Worm (Caenorhabditis elegans) whole organism, L3 larva: ENCODE data around the gene hot-1.

Source experiments
- R02D3.7 ChIP-seq: fragments of 150-350 bp; optimal IDR thresholded peaks from 2 replicates; lab custom pipeline; 2014; ENCODE audit warnings: missing biosample characterization, missing genetic modification characterization
- ZK546.5 ChIP-seq: sonication (generic microtip); optimal IDR thresholded peaks from 2 replicates; lab custom pipeline; 2017; ENCODE audit warnings: missing biosample characterization, missing genetic modification characterization
- aly-2 ChIP-seq: fragments of 150-350 bp; optimal IDR thresholded peaks from 2 replicates; lab custom pipeline; 2014; ENCODE audit warnings: missing biosample characterization, missing genetic modification characterization
- ama-1 ChIP-seq: fragments of 150-350 bp; optimal IDR thresholded peaks from 2 replicates; lab custom pipeline; 2018
- ceh-16 ChIP-seq: sonication (generic microtip); optimal IDR thresholded peaks from 2 replicates; lab custom pipeline; 2017; ENCODE audit warnings: missing biosample characterization, missing genetic modification characterization
- ceh-82 ChIP-seq: fragments of 150-350 bp; optimal IDR thresholded peaks from 2 replicates; lab custom pipeline; 2014; ENCODE audit warnings: missing biosample characterization, missing genetic modification characterization
- ceh-9 ChIP-seq: sonication (generic microtip); optimal IDR thresholded peaks from 2 replicates; lab custom pipeline; 2018; ENCODE audit warnings: missing biosample characterization, missing genetic modification characterization
- daf-12 ChIP-seq: fragments of 150-350 bp; optimal IDR thresholded peaks from 2 replicates; lab custom pipeline; 2014; ENCODE audit warnings: missing biosample characterization, missing genetic modification reagents, missing genetic modification characterization
- egl-27 ChIP-seq: sonication (generic microtip); optimal IDR thresholded peaks from 4 replicates; lab custom pipeline; 2017; ENCODE audit warnings: missing biosample characterization, missing genetic modification reagents, missing genetic modification characterization
- elt-1 ChIP-seq: fragments of 150-350 bp; optimal IDR thresholded peaks from 2 replicates; lab custom pipeline; 2014; ENCODE audit warnings: missing biosample characterization, missing genetic modification characterization
- elt-2 ChIP-seq: sonication (generic microtip); optimal IDR thresholded peaks from 2 replicates; lab custom pipeline; 2016; ENCODE audit warnings: missing genetic modification reagents, mild to moderate bottlenecking, missing genetic modification characterization, missing compliant biosample characterization
- eor-1 ChIP-seq, 2 experiments: fragments of 150-350 bp; optimal IDR thresholded peaks; 2 replicates each; lab custom pipeline; 2014 to 2018; ENCODE audit warnings: missing biosample characterization in 2 of 2, missing genetic modification characterization in 2 of 2
- fkh-10 ChIP-seq: sonication (generic microtip); optimal IDR thresholded peaks from 2 replicates; lab custom pipeline; 2017; ENCODE audit warnings: missing biosample characterization, missing genetic modification reagents, missing genetic modification characterization
- fkh-2 ChIP-seq: fragments of 150-350 bp; optimal IDR thresholded peaks from 2 replicates; lab custom pipeline; 2014; ENCODE audit warnings: missing biosample characterization, missing genetic modification reagents, missing genetic modification characterization
- fos-1 ChIP-seq: fragments of 150-350 bp; optimal IDR thresholded peaks from 2 replicates; lab custom pipeline; 2014; ENCODE audit warnings: missing biosample characterization, missing genetic modification characterization
- hmg-11 ChIP-seq: sonication (generic microtip); optimal IDR thresholded peaks from 2 replicates; lab custom pipeline; 2016; ENCODE audit warnings: missing genetic modification characterization, missing compliant biosample characterization
- jun-1 ChIP-seq: fragments of 150-350 bp; optimal IDR thresholded peaks from 2 replicates; lab custom pipeline; 2014; ENCODE audit warnings: missing biosample characterization, missing genetic modification reagents, missing genetic modification characterization
- lin-15B ChIP-seq: fragments of 150-350 bp; optimal IDR thresholded peaks from 2 replicates; lab custom pipeline; 2014; ENCODE audit warnings: missing biosample characterization, missing genetic modification characterization
- lin-39 ChIP-seq: fragments of 150-350 bp; optimal IDR thresholded peaks from 2 replicates; lab custom pipeline; 2018; ENCODE audit warnings: missing biosample characterization, missing genetic modification reagents, missing genetic modification characterization
- lsy-12 ChIP-seq: sonication (generic microtip); optimal IDR thresholded peaks from 2 replicates; lab custom pipeline; 2016; ENCODE audit warnings: mild to moderate bottlenecking, missing genetic modification characterization, missing compliant biosample characterization
- nfya-1 ChIP-seq: sonication (generic microtip); optimal IDR thresholded peaks from 2 replicates; lab custom pipeline; 2017; ENCODE audit warnings: missing genetic modification characterization, mild to moderate bottlenecking, missing compliant biosample characterization, antibody characterized with exemption, moderate library complexity; ENCODE audit not compliant: insufficient read depth
- nhr-11 ChIP-seq: fragments of 150-350 bp; optimal IDR thresholded peaks from 2 replicates; lab custom pipeline; 2014; ENCODE audit warnings: missing biosample characterization, missing genetic modification characterization
- nhr-23 ChIP-seq: fragments of 150-350 bp; optimal IDR thresholded peaks from 2 replicates; lab custom pipeline; 2014; ENCODE audit warnings: missing biosample characterization, missing genetic modification reagents, missing genetic modification characterization
- nhr-237 ChIP-seq: fragments of 150-350 bp; optimal IDR thresholded peaks from 2 replicates; lab custom pipeline; 2014; ENCODE audit warnings: missing biosample characterization, missing genetic modification characterization
- nhr-67 ChIP-seq: fragments of 150-350 bp; optimal IDR thresholded peaks from 2 replicates; lab custom pipeline; 2014; ENCODE audit warnings: missing biosample characterization, missing genetic modification characterization
- pha-4 ChIP-seq: fragments of 150-350 bp; optimal IDR thresholded peaks from 2 replicates; lab custom pipeline; 2014; ENCODE audit warnings: missing biosample characterization, missing genetic modification reagents, missing genetic modification characterization
- pqm-1 ChIP-seq: fragments of 150-350 bp; optimal IDR thresholded peaks from 2 replicates; lab custom pipeline; 2017; ENCODE audit warnings: missing biosample characterization, missing genetic modification characterization, inconsistent platforms
- sea-2 ChIP-seq: fragments of 150-350 bp; sonication (generic microtip); optimal IDR thresholded peaks from 4 replicates; lab custom pipeline; 2014; ENCODE audit warnings: missing biosample characterization, missing genetic modification reagents, missing genetic modification characterization
- skn-1 ChIP-seq: fragments of 150-350 bp; optimal IDR thresholded peaks from 2 replicates; lab custom pipeline; 2014; ENCODE audit warnings: missing biosample characterization, missing genetic modification characterization
- tbx-2 ChIP-seq: sonication (generic microtip); optimal IDR thresholded peaks from 2 replicates; lab custom pipeline; 2016; ENCODE audit warnings: mild to moderate bottlenecking, missing genetic modification characterization, missing compliant biosample characterization
- unc-39 ChIP-seq: sonication (generic microtip); optimal IDR thresholded peaks from 4 replicates; lab custom pipeline; 2017; ENCODE audit warnings: missing biosample characterization, missing genetic modification characterization
- unc-62 ChIP-seq: fragments of 150-350 bp; sonication (generic microtip); optimal IDR thresholded peaks from 4 replicates; lab custom pipeline; 2014; ENCODE audit warnings: missing biosample characterization, missing genetic modification reagents, missing genetic modification characterization
- zag-1 ChIP-seq: fragments of 150-350 bp; optimal IDR thresholded peaks from 2 replicates; lab custom pipeline; 2014; ENCODE audit warnings: missing biosample characterization, missing genetic modification characterization
- ztf-11 ChIP-seq: fragments of 150-350 bp; optimal IDR thresholded peaks from 2 replicates; lab custom pipeline; 2014; ENCODE audit warnings: missing biosample characterization, missing genetic modification characterization
- ztf-4 ChIP-seq: fragments of 150-350 bp; optimal IDR thresholded peaks from 2 replicates; lab custom pipeline; 2014; ENCODE audit warnings: missing biosample characterization, missing genetic modification characterization

hot-1 gene

DNA sequence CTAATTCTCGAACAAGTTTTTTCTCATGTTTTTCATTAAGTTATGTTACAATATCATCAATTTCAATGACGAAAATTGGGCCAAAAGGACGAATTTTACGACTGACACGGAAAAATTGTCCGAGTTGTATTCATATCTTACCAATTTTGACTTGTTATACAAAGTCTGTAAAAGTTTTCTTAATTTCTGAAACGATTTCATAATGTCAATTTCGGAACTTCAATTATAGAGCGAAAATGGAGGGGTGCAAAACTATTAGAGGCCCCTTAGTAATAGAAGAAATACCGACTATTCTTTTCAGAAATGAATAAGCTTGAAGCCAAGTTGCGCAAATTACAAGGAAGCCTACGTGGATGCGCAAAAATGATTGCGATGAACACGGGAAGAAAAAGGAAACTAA lies 10.7 kb downstream of the hot-1 start, which contains the start of gene F43D2.3:
Gene F43D2.3, plus strand, starts transcription at position 301 of the 400 bp plus-strand sequence.
- TF ChIP-seq nhr-237 (tag; lab: Kevin White, UChicago) (no peak), egl-27 (no peak), zag-1 (tag; lab: Kevin White, UChicago) (no peak), jun-1 (tag; lab: Kevin White, UChicago) (no peak), unc-62 (no peak), sea-2 (GFP tag; lab: Kevin White, UChicago) (no peak), ztf-4 (no peak), nhr-11 (tag; lab: Kevin White, UChicago) (no peak), ceh-82 (no peak), ZK546.5 (tag; lab: Kevin White, UChicago) (no peak), fos-1 (tag; lab: Kevin White, UChicago) (no peak), ama-1 (no peak), fkh-2 (tag; lab: Kevin White, UChicago) (no peak), nhr-23 (tag; lab: Kevin White, UChicago) (no peak), ceh-9 (no peak), nhr-67 (tag; lab: Kevin White, UChicago) (no peak), ceh-16 (no peak), aly-2 (tag; lab: Kevin White, UChicago) (no peak), skn-1 (no peak), lin-39 (tag; lab: Kevin White, UChicago) (no peak)

DNA sequence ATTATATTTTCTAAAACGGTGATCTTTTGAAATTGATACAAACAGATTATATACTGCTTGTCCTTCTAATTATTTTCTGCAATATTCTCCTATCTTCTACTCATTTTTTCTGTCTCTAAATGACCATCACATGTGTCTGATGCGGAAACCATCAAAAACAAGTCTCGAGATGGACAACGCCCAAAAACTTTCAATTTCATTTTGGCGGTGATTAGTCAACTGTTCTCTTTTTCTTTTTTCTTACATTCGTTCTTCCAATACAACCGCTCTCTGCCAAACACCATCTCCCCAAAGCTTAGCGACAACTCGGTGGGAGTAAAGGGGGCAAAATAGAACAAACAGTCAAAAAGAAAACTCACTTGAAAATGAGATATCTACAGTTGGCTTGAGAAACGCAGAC lies 12.4 kb downstream of the hot-1 start:
- TF ChIP-seq daf-12 (tag; lab: Kevin White, UChicago) = no peak
- peak; percentile 14 for TF ChIP-seq nhr-23 (tag; lab: Kevin White, UChicago)

DNA sequence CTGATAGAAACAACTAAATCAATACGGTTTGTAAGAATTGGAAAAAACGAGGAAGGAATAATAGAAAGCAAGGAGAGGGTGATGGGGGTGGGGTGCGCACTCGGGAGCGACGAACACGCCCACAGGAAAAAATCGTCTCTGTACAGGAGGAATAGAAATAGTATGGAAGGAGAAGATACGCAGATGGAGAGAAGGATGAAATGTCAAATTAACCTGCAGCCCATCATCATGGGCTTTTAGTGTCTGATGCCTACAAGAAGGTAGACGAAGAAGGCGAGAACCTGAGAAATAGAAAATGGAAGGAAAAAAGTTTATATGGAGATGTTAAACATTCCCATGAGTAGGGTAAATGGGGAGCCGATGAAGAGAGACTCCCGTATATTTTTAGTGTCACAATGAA lies 14.2 kb downstream of the hot-1 start, which contains the start of gene F43D2.6:
Gene F43D2.6, minus strand, starts transcription at position 62 of the 400 bp plus-strand sequence.
- no peak for TF ChIP-seq pha-4 (tag; lab: Kevin White, UChicago)
- no peak for TF ChIP-seq R02D3.7 (tag; lab: Kevin White, UChicago)
- TF ChIP-seq ztf-11 (tag; lab: Kevin White, UChicago) = no peak
- no peak for TF ChIP-seq aly-2 (tag; lab: Kevin White, UChicago)
- TF ChIP-seq sea-2 (GFP tag; lab: Kevin White, UChicago) = no peak
- TF ChIP-seq ztf-4 = no peak

DNA sequence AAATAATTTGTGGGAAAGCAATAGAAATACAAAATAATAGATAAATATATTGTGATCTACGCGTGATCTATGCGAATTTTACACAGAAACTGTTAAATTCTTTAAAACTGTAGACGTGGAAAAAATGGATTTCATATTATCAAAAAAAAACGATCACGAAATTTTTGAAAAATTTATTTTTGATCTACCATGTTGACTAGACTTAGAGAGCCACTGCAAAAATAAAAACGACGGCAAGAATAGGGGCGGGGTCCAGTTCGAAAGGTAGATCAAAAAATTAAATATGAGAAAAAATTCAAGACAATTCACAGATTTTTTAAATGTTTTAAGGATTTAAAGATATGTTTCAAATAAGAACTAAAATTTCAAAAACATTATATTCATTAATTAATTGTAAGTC lies 17.1 kb downstream of the hot-1 start:
- no peak for TF ChIP-seq ZK546.5 (tag; lab: Kevin White, UChicago)

DNA sequence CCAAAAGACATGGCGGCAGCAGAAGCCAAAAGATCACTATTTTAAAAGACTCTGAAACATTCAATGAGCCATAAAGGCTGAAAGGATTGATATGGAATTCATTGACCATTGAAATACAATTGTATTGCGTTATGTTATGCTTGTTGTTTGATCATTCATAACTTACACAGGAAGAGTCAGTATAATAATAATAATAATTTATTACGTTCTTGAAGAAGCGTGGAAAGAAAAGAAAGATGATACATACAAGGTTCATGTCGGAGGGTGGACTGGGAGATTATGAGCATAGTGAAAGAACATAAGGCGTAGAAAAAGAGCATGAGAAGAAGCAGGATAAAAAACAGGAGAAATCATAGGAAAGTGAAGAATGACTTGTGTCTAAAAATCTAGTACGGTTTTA lies 19.1 kb downstream of the hot-1 start, which contains the start of gene F43D2.7:
Gene F43D2.7, minus strand, starts transcription at position 101 of the 400 bp plus-strand sequence.
- TF ChIP-seq fkh-10 (GFP tag; lab: Kevin White, UChicago) = no peak
- no peak for TF ChIP-seq lsy-12 (tag; lab: Kevin White, UChicago)
- TF ChIP-seq tbx-2 (tag; lab: Kevin White, UChicago) = no peak
- TF ChIP-seq eor-1 (tag; optimal IDR thresholded peaks at IDR 0.05; lab: Kevin White, UChicago) = no peak

DNA sequence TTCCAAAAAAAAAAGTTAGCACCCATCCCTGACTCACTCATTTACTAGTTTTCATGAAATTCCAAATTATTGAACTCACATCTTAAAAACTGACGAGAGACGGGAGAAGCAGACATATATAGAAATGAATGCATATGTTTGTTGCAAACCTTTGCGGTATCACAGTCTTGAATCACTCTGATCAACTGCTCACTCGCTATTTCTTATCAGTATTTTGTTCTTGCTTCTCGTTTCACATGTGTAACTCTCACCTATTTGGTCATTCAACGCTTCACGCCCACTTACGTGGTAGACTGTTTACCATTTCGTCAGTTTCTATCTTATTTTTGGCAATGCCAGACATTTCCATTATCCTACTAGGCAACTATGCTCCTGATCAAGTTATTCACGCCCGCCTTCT lies 19.8 kb downstream of the hot-1 start, which contains the start of gene C54G10.1:
Gene C54G10.1, plus strand, starts transcription at position 333 of the 400 bp plus-strand sequence.
- TF ChIP-seq hmg-11 (tag; lab: Kevin White, UChicago) (no peak), elt-1 (tag; lab: Kevin White, UChicago) (no peak), nfya-1 (tag; lab: Kevin White, UChicago) (no peak), lin-15B (tag; lab: Kevin White, UChicago) (no peak), pha-4 (tag; lab: Kevin White, UChicago) (peak; percentile 22), fkh-10 (GFP tag; lab: Kevin White, UChicago) (no peak), unc-39 (tag; lab: Kevin White, UChicago) (no peak), jun-1 (tag; lab: Kevin White, UChicago) (peak; percentile 15), ceh-16 (no peak), nhr-11 (tag; lab: Kevin White, UChicago) (no peak), eor-1 (tag; optimal IDR thresholded peaks at IDR 0.05; lab: Kevin White, UChicago) (no peak), nhr-23 (tag; lab: Kevin White, UChicago) (no peak), elt-2 (tag; lab: Kevin White, UChicago) (peak; percentile 83), ZK546.5 (tag; lab: Kevin White, UChicago) (no peak), pqm-1 (tag; lab: Kevin White, UChicago) (peak; percentile 72)
